Worm (Caenorhabditis elegans) whole organism, L2 larva: Measurements from ENCODE around the gene T05H4.15.

ENCODE experiments used
- R02D3.7 ChIP-seq: fragments of 150-350 bp; optimal IDR thresholded peaks from 2 replicates; lab custom pipeline; 2014; ENCODE audit warnings: missing biosample characterization, missing genetic modification characterization
- aly-2 ChIP-seq: fragments of 150-350 bp; optimal IDR thresholded peaks from 2 replicates; lab custom pipeline; 2014; ENCODE audit warnings: missing biosample characterization, missing genetic modification characterization
- dmd-4 ChIP-seq: sonication (generic microtip); optimal IDR thresholded peaks from 2 replicates; lab custom pipeline; 2017; ENCODE audit warnings: missing biosample characterization, missing genetic modification characterization
- lsy-2 ChIP-seq, 2 experiments: fragments of 150-350 bp in 1 of 2; sonication (generic microtip) in 1 of 2; optimal IDR thresholded peaks; 2 replicates each; lab custom pipeline; 2014 to 2017; ENCODE audit warnings: missing biosample characterization in 2 of 2, missing genetic modification characterization in 2 of 2
- mdl-1 ChIP-seq, 2 experiments: fragments of 150-350 bp in 1 of 2; sonication (generic microtip) in 1 of 2; optimal IDR thresholded peaks; 2 replicates each; lab custom pipeline; 2017; ENCODE audit warnings: missing biosample characterization in 2 of 2, missing genetic modification characterization in 2 of 2
- nhr-21 ChIP-seq: fragments of 150-350 bp; optimal IDR thresholded peaks from 2 replicates; lab custom pipeline; 2014; ENCODE audit warnings: missing biosample characterization, missing genetic modification characterization
- nhr-237 ChIP-seq: fragments of 150-350 bp; optimal IDR thresholded peaks from 2 replicates; lab custom pipeline; 2014; ENCODE audit warnings: missing biosample characterization, missing genetic modification characterization
- skn-1 ChIP-seq: sonication (generic microtip); optimal IDR thresholded peaks from 2 replicates; lab custom pipeline; 2017; ENCODE audit warnings: missing biosample characterization, missing genetic modification characterization
- snpc-4 ChIP-seq: fragments of 150-350 bp; optimal IDR thresholded peaks from 2 replicates; lab custom pipeline; 2014; ENCODE audit warnings: missing biosample characterization, missing genetic modification characterization
- ztf-1 ChIP-seq: fragments of 200-800 bp; sonication (Bioruptor generic); conservative IDR thresholded peaks from 2 replicates; pipeline ENCODE4 v1.3.6; 2022; ENCODE audit warnings: missing genetic modification characterization, missing compliant biosample characterization

ce11 chrV:6464765-6465164 lies 23.3 kb upstream of the T05H4.15 start, which contains the start of gene unc-83:
- TF ChIP-seq aly-2 (tag; lab: Kevin White, UChicago) = no peak
- TF ChIP-seq snpc-4 (tag; lab: Kevin White, UChicago) = no peak
- TF ChIP-seq mdl-1 (tag; optimal IDR thresholded peaks at IDR 0.05; lab: Kevin White, UChicago) = no peak
- no peak for TF ChIP-seq skn-1 (tag; lab: Kevin White, UChicago)
- TF ChIP-seq dmd-4 = no peak
- no peak for TF ChIP-seq nhr-237 (tag; lab: Kevin White, UChicago)
- TF ChIP-seq ztf-1 = no peak
- TF ChIP-seq R02D3.7 = no peak
- no peak for TF ChIP-seq lsy-2 (tag; optimal IDR thresholded peaks at IDR 0.05; lab: Kevin White, UChicago)
- TF ChIP-seq nhr-21 (tag; lab: Kevin White, UChicago) = no peak
